Worm (Caenorhabditis elegans) whole organism, early embryonic: ENCODE measurements around the gene ZK1320.2.

Experiments used
- B0310.2 ChIP-seq: sonication (generic microtip); optimal IDR thresholded peaks from 2 replicates; lab custom pipeline; 2016; ENCODE audit warnings: mild to moderate bottlenecking, missing genetic modification characterization, missing compliant biosample characterization
- ama-1 ChIP-seq: fragments of 150-350 bp; optimal IDR thresholded peaks from 2 replicates; lab custom pipeline; 2014
- ceh-13 ChIP-seq: fragments of 200-800 bp; sonication (Bioruptor generic); optimal IDR thresholded peaks from 2 replicates; lab custom pipeline; 2018; ENCODE audit warnings: mild to moderate bottlenecking, missing genetic modification characterization, missing compliant biosample characterization
- ceh-36 ChIP-seq: sonication (generic microtip); optimal IDR thresholded peaks from 2 replicates; lab custom pipeline; 2016; ENCODE audit warnings: missing genetic modification characterization, inconsistent platforms, missing compliant biosample characterization
- hmbx-1 ChIP-seq: sonication (generic microtip); optimal IDR thresholded peaks from 2 replicates; lab custom pipeline; 2016; ENCODE audit warnings: mild to moderate bottlenecking, missing genetic modification characterization, missing compliant biosample characterization
- hmg-4 ChIP-seq: fragments of 200-800 bp; sonication (Bioruptor generic); optimal IDR thresholded peaks from 2 replicates; lab custom pipeline; 2018; ENCODE audit warnings: mild to moderate bottlenecking, missing genetic modification characterization, missing compliant biosample characterization
- hnd-1 ChIP-seq: sonication (generic microtip); optimal IDR thresholded peaks from 2 replicates; lab custom pipeline; 2016; ENCODE audit warnings: missing genetic modification characterization, missing compliant biosample characterization
- scrt-1 ChIP-seq: fragments of 200-800 bp; sonication (Bioruptor generic); IDR thresholded peaks from 2 replicates; pipeline ENCODE4 v1.3.6; 2022; ENCODE audit warnings: missing genetic modification characterization, missing compliant biosample characterization
- tbx-11 ChIP-seq: fragments of 200-800 bp; sonication (Bioruptor generic); IDR thresholded peaks from 2 replicates; pipeline ENCODE4 v1.3.6; 2022; ENCODE audit warnings: missing genetic modification characterization, missing compliant biosample characterization

DNA sequence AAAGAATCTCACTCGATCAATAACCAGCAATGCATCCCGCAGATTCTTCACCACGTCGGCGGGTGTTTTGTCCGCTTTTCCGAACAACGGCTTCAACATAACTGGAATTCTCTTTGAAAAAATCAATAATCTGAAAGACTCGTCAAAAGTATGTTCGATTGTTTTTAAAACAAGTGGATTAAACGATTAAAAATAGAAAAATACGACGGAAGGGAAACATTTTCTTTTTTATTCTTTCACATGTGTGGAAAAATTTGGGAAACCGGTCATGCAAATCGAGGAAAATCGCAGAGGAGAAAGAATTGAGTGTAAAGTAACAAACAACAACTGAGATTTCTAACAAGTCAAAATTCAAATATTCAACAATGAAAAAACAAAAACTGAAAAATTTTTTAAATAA lies 44.8 kb upstream of the ZK1320.2 start, which contains the start of gene mop-25.2:
- TF ChIP-seq hnd-1 (tag; lab: Kevin White, UChicago), result no peak
- no peak for TF ChIP-seq scrt-1
- no peak for TF ChIP-seq B0310.2 (tag; lab: Kevin White, UChicago)
- TF ChIP-seq ama-1, result no peak
- no peak for TF ChIP-seq tbx-11 (GFP tag; lab: Robert Waterston, UW)
- TF ChIP-seq ceh-13 (GFP tag; lab: Kevin White, UChicago), result no peak
- TF ChIP-seq ceh-36 (tag; lab: Kevin White, UChicago), result no peak
- no peak for TF ChIP-seq hmbx-1 (tag; lab: Kevin White, UChicago)
- no peak for TF ChIP-seq hmg-4
